Worm (Caenorhabditis elegans) whole organism, L4/young adult: ENCODE measurements around the gene rhy-1.

Experiments used
- W03F9.2 ChIP-seq: fragments of 150-350 bp; optimal IDR thresholded peaks from 2 replicates; lab custom pipeline; 2014; ENCODE audit warnings: missing biosample characterization, missing genetic modification characterization
- dao-5 ChIP-seq: sonication (generic microtip); optimal IDR thresholded peaks from 2 replicates; lab custom pipeline; 2016; ENCODE audit warnings: missing genotype, missing genetic modification characterization, moderate library complexity, missing compliant biosample characterization
- him-1 ChIP-seq: sonication (generic microtip); optimal IDR thresholded peaks from 2 replicates; lab custom pipeline; 2016; ENCODE audit warnings: missing genotype, missing genetic modification reagents, missing genetic modification characterization, missing compliant biosample characterization

rhy-1 gene

ce11 chrII:9181155-9181554 is 20.0 kb downstream of the rhy-1 start:
- TF ChIP-seq him-1: no peak
- TF ChIP-seq W03F9.2 (tag; lab: Kevin White, UChicago): no peak
- TF ChIP-seq dao-5 (tag; lab: Kevin White, UChicago): no peak

ce11 chrII:9185915-9186314 is 24.7 kb downstream of the rhy-1 start:
- no peak for TF ChIP-seq dao-5 (tag; lab: Kevin White, UChicago)
- TF ChIP-seq W03F9.2 (tag; lab: Kevin White, UChicago): no peak
- TF ChIP-seq him-1: no peak

DNA sequence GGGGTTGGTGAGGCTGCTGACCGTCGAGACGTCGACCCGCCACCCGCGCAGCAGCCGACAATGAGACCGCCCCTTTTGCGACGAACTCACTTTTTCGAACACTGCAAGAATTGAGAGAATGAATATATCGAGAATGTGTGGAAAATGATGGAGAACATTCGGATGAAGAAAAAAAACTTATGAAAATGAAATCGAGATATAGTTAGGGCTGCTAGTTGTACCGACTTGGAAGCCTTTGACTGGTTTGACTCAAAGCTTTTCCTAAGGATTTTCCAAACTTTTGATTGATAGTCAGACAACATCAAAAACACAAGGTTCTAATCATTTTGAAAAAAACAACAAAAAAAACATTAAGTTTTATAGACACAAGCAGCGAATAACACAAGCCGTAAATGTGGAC is 27.2 kb downstream of the rhy-1 start, which contains the start of gene sym-2:
Gene sym-2, minus strand, starts transcription at position 101 of the 400 bp plus-strand sequence.
- TF ChIP-seq dao-5 (tag; lab: Kevin White, UChicago) (no peak), him-1 (no peak), W03F9.2 (tag; lab: Kevin White, UChicago) (no peak)

DNA sequence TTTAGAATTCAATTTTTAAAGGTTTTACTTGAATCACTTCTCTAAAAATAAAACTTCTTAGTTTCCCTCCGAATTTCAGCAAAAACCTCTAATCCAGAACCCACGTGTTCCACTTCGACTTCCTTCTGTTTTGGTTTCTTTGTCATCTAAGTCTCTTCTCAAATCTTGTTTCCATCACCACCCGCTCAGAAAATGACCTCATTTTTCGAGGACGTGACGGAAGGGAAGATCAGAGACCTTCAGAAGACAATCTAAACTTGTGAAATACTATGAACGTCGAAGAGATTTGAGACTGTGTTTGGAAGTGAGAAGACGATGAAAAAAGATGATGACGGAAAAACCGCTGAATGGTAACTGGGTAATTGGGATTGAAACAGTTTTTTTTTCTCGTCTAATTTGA is 28.5 kb downstream of the rhy-1 start:
- TF ChIP-seq W03F9.2 (tag; lab: Kevin White, UChicago) (no peak), dao-5 (tag; lab: Kevin White, UChicago) (no peak), him-1 (no peak)

- no peak for TF ChIP-seq him-1
These were observed 29.4 kb downstream of the rhy-1 start for ce11 chrII:9190513-9191099.

ce11 chrII:9194195-9194594 is 33.0 kb downstream of the rhy-1 start, which contains the start of gene twk-4:
Gene twk-4 (minus strand): TSS chrII:9194295.
- TF ChIP-seq dao-5 (tag; lab: Kevin White, UChicago): no peak
- no peak for TF ChIP-seq him-1
- no peak for TF ChIP-seq W03F9.2 (tag; lab: Kevin White, UChicago)

- TF ChIP-seq W03F9.2 (tag; lab: Kevin White, UChicago): peak; percentile 44
- TF ChIP-seq dao-5 (tag; lab: Kevin White, UChicago): no peak
These were observed 35.1 kb downstream of the rhy-1 start for ce11 chrII:9196325-9196724.

- TF ChIP-seq W03F9.2 (tag; lab: Kevin White, UChicago) (no peak), dao-5 (tag; lab: Kevin White, UChicago) (no peak), him-1 (no peak)
These were observed 36.0 kb downstream of the rhy-1 start, which contains the start of gene let-23 for ce11 chrII:9197212-9197611. Gene let-23 (plus strand): TSS chrII:9197512.

- TF ChIP-seq W03F9.2 (tag; lab: Kevin White, UChicago): no peak
- no peak for TF ChIP-seq dao-5 (tag; lab: Kevin White, UChicago)
- TF ChIP-seq him-1: no peak
These were observed 48.9 kb downstream of the rhy-1 start, which contains the start of gene ZK1067.4 for ce11 chrII:9210076-9210475. Gene ZK1067.4 (plus strand): TSS chrII:9210376.

DNA sequence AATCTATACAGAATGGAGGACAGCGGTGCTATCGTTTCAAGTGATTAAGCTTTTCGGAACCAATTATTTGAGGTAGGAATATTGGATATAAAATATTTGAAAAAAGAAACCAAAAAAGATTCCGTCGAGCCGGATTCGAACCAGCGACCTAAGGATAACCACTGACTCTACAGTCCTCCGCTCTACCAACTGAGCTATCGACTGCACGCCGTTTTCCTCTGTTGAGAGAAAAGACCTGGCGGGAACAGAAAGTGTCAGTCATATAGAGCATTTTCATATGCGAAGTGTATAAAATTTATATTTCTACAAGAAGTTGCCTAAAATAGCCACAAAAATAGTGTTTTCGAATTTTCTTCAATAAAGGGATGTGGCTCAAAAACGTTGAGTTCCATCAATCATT is 50.5 kb downstream of the rhy-1 start:
- TF ChIP-seq dao-5 (tag; lab: Kevin White, UChicago) (no peak), W03F9.2 (tag; lab: Kevin White, UChicago) (no peak), him-1 (no peak)
